Worm (Caenorhabditis elegans) whole organism, L1 larva: Measurements from ENCODE around the gene Y54G2A.26.

ENCODE experiments used
- C04F5.9 ChIP-seq: sonication (generic microtip); optimal IDR thresholded peaks from 2 replicates; lab custom pipeline; 2016; ENCODE audit warnings: missing genetic modification characterization, missing compliant biosample characterization
- F16B12.6 ChIP-seq: fragments of 150-350 bp; optimal IDR thresholded peaks from 2 replicates; lab custom pipeline; 2014; ENCODE audit warnings: missing biosample characterization, missing genetic modification characterization
- aha-1 ChIP-seq: fragments of 150-350 bp; optimal IDR thresholded peaks from 2 replicates; lab custom pipeline; 2014; ENCODE audit warnings: missing biosample characterization, missing genetic modification characterization
- aly-2 ChIP-seq: fragments of 150-350 bp; optimal IDR thresholded peaks from 2 replicates; lab custom pipeline; 2014; ENCODE audit warnings: missing biosample characterization, missing genetic modification characterization
- ceh-8 ChIP-seq: fragments of 200-800 bp; sonication (Bioruptor generic); optimal IDR thresholded peaks from 2 replicates; lab custom pipeline; 2018; ENCODE audit warnings: mild to moderate bottlenecking, missing genetic modification characterization, moderate library complexity, missing compliant biosample characterization
- ces-1 ChIP-seq: fragments of 150-350 bp; optimal IDR thresholded peaks from 2 replicates; lab custom pipeline; 2014; ENCODE audit warnings: missing biosample characterization, missing genetic modification reagents, missing genetic modification characterization
- efl-1 ChIP-seq, 4 experiments: fragments of 150-350 bp; optimal IDR thresholded peaks in 3 of 4; peaks in 1 of 4; 1 replicate in 1 of 4; 2 replicates in 3 of 4; lab custom pipeline; 2014; ENCODE audit warnings: missing biosample characterization in 2 of 4, missing genetic modification characterization in 2 of 4, missing genetic modification reagents in 2 of 4
- elt-2 ChIP-seq: sonication (generic microtip); optimal IDR thresholded peaks from 2 replicates; lab custom pipeline; 2016; ENCODE audit warnings: missing genetic modification characterization, mild to moderate bottlenecking, inconsistent platforms, missing compliant biosample characterization, missing genetic modification reagents
- elt-3 ChIP-seq, 6 experiments: fragments of 150-350 bp in 1 of 6; sonication (generic microtip); optimal IDR thresholded peaks; 2 replicates each; lab custom pipeline; 2017 to 2018; ENCODE audit warnings: missing biosample characterization in 6 of 6, missing genetic modification characterization in 6 of 6, inconsistent platforms in 1 of 6
- ets-5 ChIP-seq: fragments of 200-800 bp; sonication (Bioruptor generic); IDR thresholded peaks from 2 replicates; pipeline ENCODE4 v1.3.6; 2022; ENCODE audit warnings: missing genetic modification characterization, missing compliant biosample characterization
- fkh-4 ChIP-seq: sonication (generic microtip); optimal IDR thresholded peaks from 2 replicates; lab custom pipeline; 2016; ENCODE audit warnings: missing compliant biosample characterization, missing genetic modification characterization, borderline replicate concordance
- fkh-8 ChIP-seq: sonication (generic microtip); optimal IDR thresholded peaks from 2 replicates; lab custom pipeline; 2016; ENCODE audit warnings: mild to moderate bottlenecking, missing genetic modification characterization, missing compliant biosample characterization
- fos-1 ChIP-seq: fragments of 150-350 bp; optimal IDR thresholded peaks from 2 replicates; lab custom pipeline; 2014; ENCODE audit warnings: missing biosample characterization, missing genetic modification characterization
- hpl-2 ChIP-seq: fragments of 150-350 bp; optimal IDR thresholded peaks from 2 replicates; lab custom pipeline; 2014; ENCODE audit warnings: missing biosample characterization, missing genetic modification reagents, missing genetic modification characterization
- irx-1 ChIP-seq: sonication (generic microtip); optimal IDR thresholded peaks from 2 replicates; lab custom pipeline; 2016; ENCODE audit warnings: missing genetic modification characterization, missing compliant biosample characterization
- isw-1 ChIP-seq: fragments of 200-800 bp; sonication (Bioruptor generic); IDR thresholded peaks from 2 replicates; pipeline ENCODE4 v1.3.6; 2022; ENCODE audit warnings: missing genetic modification characterization, missing compliant biosample characterization
- lin-14 ChIP-seq: fragments of 200-800 bp; sonication (Bioruptor generic); optimal IDR thresholded peaks from 2 replicates; lab custom pipeline; 2018; ENCODE audit warnings: mild to moderate bottlenecking, missing genetic modification characterization, moderate library complexity, missing compliant biosample characterization
- lsy-2 ChIP-seq, 2 experiments: fragments of 150-350 bp; optimal IDR thresholded peaks; 2 replicates each; lab custom pipeline; 2014; ENCODE audit warnings: missing biosample characterization in 2 of 2, missing genetic modification characterization in 2 of 2
- mab-9 ChIP-seq: fragments of 200-800 bp; sonication (Bioruptor generic); IDR thresholded peaks from 2 replicates; pipeline ENCODE4 v1.3.6; 2022; ENCODE audit warnings: missing genetic modification reagents, missing genetic modification characterization, missing compliant biosample characterization
- mdl-1 ChIP-seq, 2 experiments: fragments of 150-350 bp; optimal IDR thresholded peaks; 2 replicates each; lab custom pipeline; 2014 to 2017; ENCODE audit warnings: missing biosample characterization in 2 of 2, missing genetic modification characterization in 2 of 2, inconsistent platforms in 1 of 2
- mef-2 ChIP-seq: fragments of 150-350 bp; optimal IDR thresholded peaks from 2 replicates; lab custom pipeline; 2014; ENCODE audit warnings: missing biosample characterization, missing genetic modification characterization
- mep-1 ChIP-seq: fragments of 150-350 bp; optimal IDR thresholded peaks from 2 replicates; lab custom pipeline; 2014; ENCODE audit warnings: missing biosample characterization, missing genetic modification characterization
- nhr-19 ChIP-seq: fragments of 200-800 bp; sonication (Bioruptor generic); conservative IDR thresholded peaks from 2 replicates; pipeline ENCODE4 v1.3.6; 2022; ENCODE audit warnings: missing genetic modification characterization, missing compliant biosample characterization
- nhr-20 ChIP-seq: sonication (generic microtip); optimal IDR thresholded peaks from 2 replicates; lab custom pipeline; 2016; ENCODE audit warnings: mild to moderate bottlenecking, missing genetic modification characterization, missing compliant biosample characterization
- nhr-28 ChIP-seq: fragments of 150-350 bp; optimal IDR thresholded peaks from 2 replicates; lab custom pipeline; 2014; ENCODE audit warnings: missing biosample characterization, missing genetic modification characterization
- nhr-47 ChIP-seq: sonication (generic microtip); optimal IDR thresholded peaks from 2 replicates; lab custom pipeline; 2016; ENCODE audit warnings: mild to moderate bottlenecking, missing genetic modification characterization, moderate library complexity, missing compliant biosample characterization
- nhr-76 ChIP-seq: sonication (generic microtip); optimal IDR thresholded peaks from 2 replicates; lab custom pipeline; 2017; ENCODE audit warnings: missing biosample characterization, missing genetic modification characterization
- nhr-77 ChIP-seq: fragments of 150-350 bp; optimal IDR thresholded peaks from 2 replicates; lab custom pipeline; 2014; ENCODE audit warnings: missing biosample characterization, missing genetic modification characterization
- nhr-84 ChIP-seq: sonication (generic microtip); optimal IDR thresholded peaks from 2 replicates; lab custom pipeline; 2017; ENCODE audit warnings: missing biosample characterization, missing genetic modification characterization
- nhr-90 ChIP-seq: sonication (generic microtip); optimal IDR thresholded peaks from 2 replicates; lab custom pipeline; 2016; ENCODE audit warnings: mild to moderate bottlenecking, missing genetic modification characterization, missing compliant biosample characterization; ENCODE audit not compliant: poor library complexity
- pag-3 ChIP-seq: sonication (generic microtip); optimal IDR thresholded peaks from 2 replicates; lab custom pipeline; 2017; ENCODE audit warnings: missing genetic modification characterization, mild to moderate bottlenecking, missing compliant biosample characterization, antibody characterized with exemption, borderline replicate concordance; ENCODE audit not compliant: insufficient read depth
- sup-37 ChIP-seq: fragments of 200-800 bp; sonication (Bioruptor generic); optimal IDR thresholded peaks from 2 replicates; lab custom pipeline; 2018; ENCODE audit warnings: mild to moderate bottlenecking, missing genetic modification characterization, missing compliant biosample characterization
- swsn-7 ChIP-seq: sonication (generic microtip); optimal IDR thresholded peaks from 2 replicates; lab custom pipeline; 2016; ENCODE audit warnings: missing genetic modification characterization, missing compliant biosample characterization
- tbx-2 ChIP-seq: sonication (generic microtip); optimal IDR thresholded peaks from 2 replicates; lab custom pipeline; 2016; ENCODE audit warnings: missing genetic modification characterization, missing compliant biosample characterization
- tlp-1 ChIP-seq: fragments of 150-350 bp; optimal IDR thresholded peaks from 2 replicates; lab custom pipeline; 2014; ENCODE audit warnings: missing biosample characterization, missing genetic modification characterization
- unc-86 ChIP-seq: sonication (generic microtip); optimal IDR thresholded peaks from 2 replicates; lab custom pipeline; 2016; ENCODE audit warnings: missing genetic modification characterization, missing compliant biosample characterization
- unc-98 ChIP-seq: fragments of 200-800 bp; sonication (Bioruptor generic); IDR thresholded peaks from 2 replicates; pipeline ENCODE4 v1.3.6; 2022; ENCODE audit warnings: missing genetic modification characterization, missing compliant biosample characterization
- ztf-11 ChIP-seq, 2 experiments: sonication (generic microtip); optimal IDR thresholded peaks; 2 replicates each; lab custom pipeline; 2016 to 2017; ENCODE audit warnings: missing genetic modification characterization in 2 of 2, missing biosample characterization in 1 of 2, missing compliant biosample characterization in 1 of 2

The Y54G2A.26 gene

DNA sequence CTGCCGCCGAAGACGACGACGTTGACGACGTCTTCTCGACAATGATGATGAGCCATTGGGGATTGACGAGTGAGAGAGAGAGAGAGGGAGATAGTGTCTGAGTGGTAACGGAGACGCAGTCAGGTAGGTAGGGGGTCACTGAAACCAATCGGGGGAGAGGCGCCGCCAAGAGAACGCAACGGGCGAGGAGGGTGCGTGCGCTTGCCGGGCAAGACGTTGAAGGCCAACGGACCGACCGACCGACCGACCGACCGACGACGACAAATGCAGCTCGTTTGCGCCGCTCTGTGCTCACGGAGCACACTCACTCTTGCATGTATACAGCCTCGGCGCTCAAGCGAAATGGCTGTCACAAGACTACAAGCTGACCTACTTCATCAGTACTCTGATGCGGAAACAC is 4.8 kb downstream of the Y54G2A.26 start (continued):
- TF ChIP-seq C04F5.9 (tag; lab: Kevin White, UChicago) (no peak), hpl-2 (GFP tag; lab: Kevin White, UChicago) (no peak), nhr-19 (GFP tag; lab: Robert Waterston, UW) (peak; percentile 28; the same call in 1 of the 2 replicates), elt-3 (tag; optimal IDR thresholded peaks at IDR 0.05; lab: Kevin White, UChicago) (no peak), F16B12.6 (no peak), sup-37 (no peak), tbx-2 (peak; percentile 41), fos-1 (no peak), mep-1 (peak; percentile 20), nhr-90 (tag; lab: Kevin White, UChicago) (no peak), ceh-8 (GFP tag; lab: Kevin White, UChicago) (peak; percentile 56), isw-1 (GFP tag; lab: Robert Waterston, UW) (no peak), fkh-8 (tag; lab: Kevin White, UChicago) (peak; percentile 82), unc-86 (peak; percentile 69), mdl-1 (tag; optimal IDR thresholded peaks at IDR 0.05; lab: Kevin White, UChicago) (peak in 1 of 2 experiments; percentile 20), ztf-11 (tag; optimal IDR thresholded peaks at IDR 0.05; lab: Kevin White, UChicago) (peak in 1 of 2 experiments; percentile 32)

DNA sequence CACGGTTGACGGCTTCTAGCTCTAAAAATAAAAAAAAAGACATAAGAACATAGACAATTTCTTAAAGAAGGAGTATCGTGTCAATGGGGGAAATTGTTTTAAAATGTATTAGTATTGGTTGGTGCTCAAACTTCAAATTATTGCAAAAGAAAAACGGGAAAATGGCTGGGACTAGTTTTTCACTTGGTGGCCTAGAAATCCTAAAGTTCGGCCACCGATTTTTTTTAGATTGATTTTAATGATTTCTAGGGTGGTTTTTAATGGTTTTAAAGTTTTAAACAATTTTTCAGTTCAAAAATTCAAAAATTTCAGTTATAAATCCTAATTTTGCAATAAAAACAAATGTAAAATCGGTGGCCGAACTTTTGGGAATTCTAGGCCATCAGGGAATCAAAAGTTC is 8.6 kb downstream of the Y54G2A.26 start:
- TF ChIP-seq swsn-7 (no peak), efl-1 (optimal IDR thresholded peaks at IDR 0.05; lab: Kevin White, UChicago) (no peak), efl-1 (GFP tag; optimal IDR thresholded peaks at IDR 0.05 in 1 of 2; lab: Kevin White, UChicago) (peak in 1 of 2 experiments; percentile 85), fkh-8 (tag; lab: Kevin White, UChicago) (no peak), lin-14 (GFP tag; lab: Kevin White, UChicago) (no peak), ets-5 (GFP tag; lab: Robert Waterston, UW) (no peak), irx-1 (tag; lab: Kevin White, UChicago) (peak; percentile 18)

DNA sequence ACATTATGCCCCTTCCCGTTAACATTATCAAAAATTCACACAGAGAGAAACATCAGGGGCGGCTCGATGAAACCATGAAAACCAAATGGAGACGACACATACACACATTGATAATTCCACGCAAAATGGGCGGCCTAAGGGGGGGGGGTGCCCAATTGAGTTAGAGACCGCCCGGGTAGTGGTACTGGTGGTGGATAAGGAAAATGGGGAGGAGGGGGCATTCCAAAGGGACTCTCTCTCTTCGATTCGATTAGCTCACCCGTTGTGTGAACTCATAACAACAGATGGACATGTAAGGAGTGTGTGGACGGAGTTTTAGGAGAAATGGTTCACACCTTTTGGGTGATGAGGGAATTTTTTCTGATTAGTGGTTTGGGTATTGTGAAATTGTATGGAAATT is 12.8 kb downstream of the Y54G2A.26 start:
- TF ChIP-seq tlp-1 (no peak), elt-3 (tag; optimal IDR thresholded peaks at IDR 0.05; lab: Kevin White, UChicago) (no peak), lin-14 (GFP tag; lab: Kevin White, UChicago) (peak; percentile 61), nhr-90 (tag; lab: Kevin White, UChicago) (no peak), isw-1 (GFP tag; lab: Robert Waterston, UW) (no peak), elt-2 (tag; lab: Kevin White, UChicago) (no peak), ces-1 (GFP tag; lab: Kevin White, UChicago) (peak; percentile 24), aha-1 (tag; lab: Kevin White, UChicago) (no peak), nhr-84 (tag; lab: Kevin White, UChicago) (no peak), nhr-77 (tag; lab: Kevin White, UChicago) (no peak)

DNA sequence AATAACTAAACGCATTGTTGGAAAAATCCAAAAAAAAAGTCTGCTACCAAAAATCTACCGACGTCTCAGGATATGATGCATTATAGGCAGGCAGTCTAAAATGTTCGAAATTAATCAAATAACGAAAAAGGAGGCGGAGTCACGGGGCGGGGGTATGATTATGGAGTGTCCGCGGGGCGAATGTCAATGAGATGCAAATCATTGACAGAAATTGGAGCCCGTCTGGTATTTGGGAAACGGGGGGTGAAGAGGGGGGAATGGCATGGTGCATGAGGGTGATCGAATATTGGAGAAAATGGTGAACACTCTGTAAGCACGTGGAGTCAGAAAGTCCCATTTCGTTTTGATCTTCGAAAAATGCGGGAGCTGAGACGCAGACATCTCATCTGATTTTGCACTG is 16.9 kb downstream of the Y54G2A.26 start, which contains the start of gene lad-2:
Gene lad-2 (minus strand): TSS at position 101 of the 400 bp plus-strand sequence.
- TF ChIP-seq lsy-2 (tag; optimal IDR thresholded peaks at IDR 0.05; lab: Kevin White, UChicago): no peak
- no peak for TF ChIP-seq aly-2
- no peak for TF ChIP-seq nhr-20 (tag; lab: Kevin White, UChicago)

DNA sequence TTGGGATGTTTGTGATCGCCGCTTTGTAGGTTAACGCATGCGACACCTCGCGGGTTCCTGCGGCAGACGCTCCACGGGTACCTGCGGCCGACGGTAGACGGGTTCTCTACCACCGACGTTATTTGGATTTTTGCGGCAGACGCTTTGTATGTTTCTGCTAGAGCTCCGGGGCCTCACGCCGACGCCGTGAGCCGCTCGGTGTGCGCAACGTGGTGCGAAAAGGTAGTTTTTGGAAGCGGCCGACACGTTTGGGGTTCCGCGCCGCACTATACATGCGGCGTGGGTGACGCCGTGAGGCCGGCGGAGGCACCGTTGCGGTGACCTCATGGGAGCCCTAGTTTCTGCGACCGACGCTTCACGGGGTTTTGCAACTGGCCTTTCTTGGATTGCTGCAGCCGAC is 24.2 kb downstream of the Y54G2A.26 start:
- TF ChIP-seq nhr-47 (tag; lab: Kevin White, UChicago): no peak
- no peak for TF ChIP-seq ceh-8 (GFP tag; lab: Kevin White, UChicago)
- no peak for TF ChIP-seq C04F5.9 (tag; lab: Kevin White, UChicago)
- no peak for TF ChIP-seq nhr-28 (tag; lab: Kevin White, UChicago)
- TF ChIP-seq pag-3: no peak
- no peak for TF ChIP-seq aly-2
- no peak for TF ChIP-seq nhr-76 (tag; lab: Kevin White, UChicago)
- TF ChIP-seq mep-1: no peak
- TF ChIP-seq elt-2 (tag; lab: Kevin White, UChicago): no peak
- no peak for TF ChIP-seq unc-98 (GFP tag; lab: Robert Waterston, UW)
- no peak for TF ChIP-seq mab-9 (GFP tag; lab: Robert Waterston, UW)
- no peak for TF ChIP-seq sup-37
- TF ChIP-seq hpl-2 (GFP tag; lab: Kevin White, UChicago): no peak
- no peak for TF ChIP-seq lin-14 (GFP tag; lab: Kevin White, UChicago)
- no peak for TF ChIP-seq fkh-4 (tag; lab: Kevin White, UChicago)
- no peak for TF ChIP-seq mef-2 (tag; lab: Kevin White, UChicago)
- TF ChIP-seq, all 84 proteins: peak for 0
